Worm (Caenorhabditis elegans) whole organism, L4 larva: ENCODE results near the gene K03A11.5.

Experiments
- aly-2 ChIP-seq: sonication (generic microtip); optimal IDR thresholded peaks from 2 replicates; lab custom pipeline; 2018; ENCODE audit warnings: missing biosample characterization, missing genetic modification characterization
- attf-4 ChIP-seq: sonication (generic microtip); optimal IDR thresholded peaks from 3 replicates; lab custom pipeline; 2017; ENCODE audit warnings: missing biosample characterization, missing genetic modification characterization
- dpl-1 ChIP-seq: fragments of 150-350 bp; optimal IDR thresholded peaks from 2 replicates; lab custom pipeline; 2014; ENCODE audit warnings: missing biosample characterization, missing genetic modification reagents, missing genetic modification characterization
- fos-1 ChIP-seq: fragments of 150-350 bp; optimal IDR thresholded peaks from 2 replicates; lab custom pipeline; 2014; ENCODE audit warnings: missing biosample characterization, missing genetic modification characterization
- hlh-30 ChIP-seq: sonication (generic microtip); optimal IDR thresholded peaks from 2 replicates; lab custom pipeline; 2017; ENCODE audit warnings: antibody characterized with exemption, mild to moderate bottlenecking, missing genetic modification characterization, missing compliant biosample characterization; ENCODE audit not compliant: insufficient read depth
- lin-13 ChIP-seq: fragments of 150-350 bp; optimal IDR thresholded peaks from 2 replicates; lab custom pipeline; 2014; ENCODE audit warnings: missing biosample characterization, missing genetic modification reagents, missing genetic modification characterization
- lin-38 ChIP-seq: fragments of 200-800 bp; sonication (Bioruptor generic); IDR thresholded peaks from 2 replicates; pipeline ENCODE4 v1.3.6; 2022; ENCODE audit warnings: missing genetic modification reagents, missing genetic modification characterization, missing compliant biosample characterization
- nhr-10 ChIP-seq: fragments of 150-350 bp; optimal IDR thresholded peaks from 2 replicates; lab custom pipeline; 2014; ENCODE audit warnings: missing biosample characterization, missing genetic modification characterization
- nhr-102 ChIP-seq: sonication (generic microtip); optimal IDR thresholded peaks from 2 replicates; lab custom pipeline; 2016; ENCODE audit warnings: mild to moderate bottlenecking, missing genetic modification characterization, moderate library complexity, missing compliant biosample characterization
- nhr-25 ChIP-seq: sonication (generic microtip); optimal IDR thresholded peaks from 2 replicates; lab custom pipeline; 2017; ENCODE audit warnings: missing genetic modification characterization, mild to moderate bottlenecking, missing compliant biosample characterization, antibody characterized with exemption, moderate library complexity, borderline replicate concordance; ENCODE audit not compliant: insufficient read depth
- nhr-76 ChIP-seq: fragments of 150-350 bp; optimal IDR thresholded peaks from 2 replicates; lab custom pipeline; 2014; ENCODE audit warnings: missing biosample characterization, missing genetic modification characterization
- pha-4 ChIP-seq, 2 experiments: fragments of 150-350 bp in 1 of 2; fragments of 200-800 bp in 1 of 2; sonication (Bioruptor generic) in 1 of 2; IDR thresholded peaks in 1 of 2; optimal IDR thresholded peaks in 1 of 2; 2 replicates each; pipeline versions ENCODE4 v1.3.6 to Lab custom; 2014 to 2022; ENCODE audit warnings: missing genetic modification characterization in 2 of 2, missing genetic modification reagents in 2 of 2, missing biosample characterization in 1 of 2, missing compliant biosample characterization in 1 of 2
- ztf-7 ChIP-seq: fragments of 150-350 bp; optimal IDR thresholded peaks from 2 replicates; lab custom pipeline; 2014; ENCODE audit warnings: missing biosample characterization, missing genetic modification characterization

ce11 chrX:13048258-13048657 is 15.1 kb upstream of the K03A11.5 start, which contains the start of gene C53C7.3:
- TF ChIP-seq fos-1 (no peak), nhr-10 (tag; lab: Kevin White, UChicago) (no peak), attf-4 (no peak), hlh-30 (tag; lab: Kevin White, UChicago) (no peak), ztf-7 (tag; lab: Kevin White, UChicago) (no peak), nhr-76 (no peak), lin-13 (GFP tag; lab: Kevin White, UChicago) (no peak), nhr-102 (tag; lab: Kevin White, UChicago) (no peak), nhr-25 (tag; lab: Kevin White, UChicago) (no peak), aly-2 (tag; lab: Kevin White, UChicago) (no peak), lin-38 (no peak), dpl-1 (GFP tag; lab: Kevin White, UChicago) (no peak), pha-4 (GFP tag; IDR thresholded peaks at IDR 0.05; lab: Robert Waterston, UW) (no peak), pha-4 (tag; optimal IDR thresholded peaks at IDR 0.05; lab: Kevin White, UChicago) (no peak)
